Worm (Caenorhabditis elegans) whole organism, young adult: ENCODE results near the gene F14F9.6.

Source experiments
- C06A6.2 ChIP-seq: fragments of 200-800 bp; sonication (Bioruptor generic); conservative IDR thresholded peaks from 2 replicates; pipeline ENCODE4 v1.3.6; 2022; ENCODE audit warnings: missing genetic modification characterization, missing compliant biosample characterization
- Y56A3A.18 ChIP-seq: fragments of 200-800 bp; sonication (Bioruptor generic); IDR thresholded peaks from 2 replicates; pipeline ENCODE4 v1.3.6; 2022; ENCODE audit warnings: missing genetic modification reagents, missing genetic modification characterization, missing compliant biosample characterization
- Y67H2A.10 ChIP-seq: fragments of 200-800 bp; sonication (Bioruptor generic); conservative IDR thresholded peaks from 2 replicates; pipeline ENCODE4 v1.3.6; 2022; ENCODE audit warnings: missing genetic modification reagents, missing genetic modification characterization, missing compliant biosample characterization
- attf-3 ChIP-seq: fragments of 200-800 bp; sonication (Bioruptor generic); conservative IDR thresholded peaks from 2 replicates; pipeline ENCODE4 v1.3.6; 2022; ENCODE audit warnings: missing genetic modification reagents, missing genetic modification characterization, missing compliant biosample characterization
- bed-1 ChIP-seq: fragments of 200-800 bp; sonication (Bioruptor generic); IDR thresholded peaks from 2 replicates; pipeline ENCODE4 v1.3.6; 2022; ENCODE audit warnings: missing genetic modification reagents, missing genetic modification characterization, missing compliant biosample characterization
- cebp-2 ChIP-seq: fragments of 200-800 bp; sonication (Bioruptor generic); IDR thresholded peaks from 2 replicates; pipeline ENCODE4 v1.3.6; 2022; ENCODE audit warnings: missing genetic modification characterization, missing compliant biosample characterization
- dpl-1 ChIP-seq: fragments of 150-350 bp; optimal IDR thresholded peaks from 2 replicates; lab custom pipeline; 2014; ENCODE audit warnings: missing biosample characterization, missing genetic modification reagents, missing genetic modification characterization
- hsf-1 ChIP-seq: fragments of 200-800 bp; sonication (Bioruptor generic); IDR thresholded peaks from 2 replicates; pipeline ENCODE4 v1.3.6; 2022; ENCODE audit warnings: missing genetic modification reagents, missing genetic modification characterization, missing compliant biosample characterization
- nfyb-1 ChIP-seq: fragments of 200-800 bp; sonication (Bioruptor generic); IDR thresholded peaks from 2 replicates; pipeline ENCODE4 v1.3.6; 2022; ENCODE audit warnings: missing genetic modification reagents, missing genetic modification characterization, missing compliant biosample characterization
- nhr-179 ChIP-seq: sonication (generic microtip); optimal IDR thresholded peaks from 2 replicates; lab custom pipeline; 2016; ENCODE audit warnings: mild to moderate bottlenecking, missing genetic modification characterization, missing compliant biosample characterization
- sea-2 ChIP-seq: fragments of 200-800 bp; sonication (Bioruptor generic); IDR thresholded peaks from 2 replicates; pipeline ENCODE4 v1.3.6; 2022; ENCODE audit warnings: missing genetic modification characterization, missing compliant biosample characterization
- snpc-1.3 ChIP-seq: sonication (generic microtip); optimal IDR thresholded peaks from 2 replicates; lab custom pipeline; 2017; ENCODE audit warnings: missing genetic modification characterization, mild to moderate bottlenecking, missing compliant biosample characterization, antibody characterized with exemption, moderate library complexity, missing genotype, missing genetic modification reagents; ENCODE audit not compliant: insufficient read depth
- snpc-4 ChIP-seq, 5 experiments: fragments of 150-350 bp in 1 of 5; sonication (generic microtip) in 4 of 5; optimal IDR thresholded peaks; 2 replicates each; lab custom pipeline; 2014 to 2018; ENCODE audit warnings: missing genetic modification characterization in 5 of 5, missing biosample characterization in 3 of 5, antibody characterized with exemption in 2 of 5, mild to moderate bottlenecking in 2 of 5, missing compliant biosample characterization in 2 of 5, missing genotype in 2 of 5, moderate library complexity in 2 of 5, missing genetic modification reagents in 1 of 5

DNA sequence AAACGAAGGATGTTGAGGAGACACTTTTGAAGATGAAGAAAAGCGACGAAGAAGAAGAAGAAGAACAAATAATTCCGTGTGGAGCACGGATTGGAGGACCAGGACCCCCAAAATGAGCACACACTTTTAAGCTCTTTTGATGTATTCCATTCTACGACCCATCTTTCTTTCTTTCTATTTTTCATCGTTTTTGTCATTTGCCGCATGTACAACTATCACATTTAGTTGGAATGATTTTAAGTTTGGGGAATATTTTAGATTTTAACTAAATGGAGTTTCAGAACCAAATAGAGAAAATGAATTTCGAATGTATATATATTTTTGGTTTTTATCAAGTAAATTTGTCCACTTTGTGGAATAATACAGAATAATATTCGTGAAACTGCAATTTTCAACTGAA, 47.4 kb downstream of the F14F9.6 start, which contains the start of gene unc-46:
- no peak for TF ChIP-seq nhr-179
- no peak for TF ChIP-seq bed-1 (GFP tag; lab: Robert Waterston, UW)
- no peak for TF ChIP-seq Y67H2A.10
- TF ChIP-seq Y56A3A.18 (GFP tag; lab: Robert Waterston, UW), result no peak
- TF ChIP-seq cebp-2, result no peak
- no peak for TF ChIP-seq dpl-1 (GFP tag; lab: Kevin White, UChicago)
- TF ChIP-seq C06A6.2 (GFP tag; lab: Robert Waterston, UW), result no peak
- TF ChIP-seq snpc-1.3 (tag; lab: Kevin White, UChicago), result no peak
- no peak for TF ChIP-seq sea-2 (GFP tag; lab: Robert Waterston, UW)
- no peak for TF ChIP-seq attf-3 (GFP tag; lab: Robert Waterston, UW)
- TF ChIP-seq hsf-1 (GFP tag; lab: Robert Waterston, UW), result no peak
- TF ChIP-seq nfyb-1 (GFP tag; lab: Robert Waterston, UW), result no peak
- no peak for TF ChIP-seq snpc-4 (GFP tag; optimal IDR thresholded peaks at IDR 0.05; lab: Kevin White, UChicago)
- TF ChIP-seq snpc-4 (tag; optimal IDR thresholded peaks at IDR 0.05; lab: Kevin White, UChicago), result no peak
